Worm (Caenorhabditis elegans): ENCODE results near the gene dgn-1.

Gene dgn-1

DNA sequence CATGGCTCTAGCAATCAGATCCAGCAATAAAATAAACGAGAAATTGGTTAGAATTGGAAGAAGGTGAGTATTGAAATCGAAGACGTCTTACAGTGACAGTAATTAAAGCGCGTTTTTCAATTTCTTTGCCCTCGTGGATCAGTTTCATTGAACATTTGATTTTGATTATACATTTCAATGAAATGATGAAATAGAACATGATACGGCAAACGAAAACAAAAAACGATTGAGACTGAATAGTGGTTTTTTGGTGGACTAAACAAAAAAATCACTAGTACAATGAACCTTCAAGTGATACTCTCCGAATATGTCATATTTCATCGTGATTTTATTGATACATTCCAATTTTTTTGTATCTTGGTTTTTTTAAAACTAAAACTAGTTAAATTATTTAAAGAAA is 32.3 kb downstream of the dgn-1 start, which contains the start of gene haly-1:
haly-1 (minus strand) TSS at position 101 of the 400 bp plus-strand sequence.
- TF ChIP-seq hpl-2 (GFP tag; optimal IDR thresholded peaks at IDR 0.05) (no peak), C16A3.4 (tag; optimal IDR thresholded peaks at IDR 0.05) (no peak), nhr-85 (tag) (no peak), nhr-71 (tag; optimal IDR thresholded peaks at IDR 0.05) (no peak), grh-1 (GFP tag; IDR thresholded peaks at IDR 0.05) (no peak), C04F5.9 (tag; optimal IDR thresholded peaks at IDR 0.05) (no peak), aly-2 (tag; optimal IDR thresholded peaks at IDR 0.05) (no peak), sox-4 (tag; optimal IDR thresholded peaks at IDR 0.05) (no peak), unc-62 (GFP tag; optimal IDR thresholded peaks at IDR 0.05) (no peak), skn-1 (tag; optimal IDR thresholded peaks at IDR 0.05) (no peak), ceh-8 (GFP tag; optimal IDR thresholded peaks at IDR 0.05) (no peak)

DNA sequence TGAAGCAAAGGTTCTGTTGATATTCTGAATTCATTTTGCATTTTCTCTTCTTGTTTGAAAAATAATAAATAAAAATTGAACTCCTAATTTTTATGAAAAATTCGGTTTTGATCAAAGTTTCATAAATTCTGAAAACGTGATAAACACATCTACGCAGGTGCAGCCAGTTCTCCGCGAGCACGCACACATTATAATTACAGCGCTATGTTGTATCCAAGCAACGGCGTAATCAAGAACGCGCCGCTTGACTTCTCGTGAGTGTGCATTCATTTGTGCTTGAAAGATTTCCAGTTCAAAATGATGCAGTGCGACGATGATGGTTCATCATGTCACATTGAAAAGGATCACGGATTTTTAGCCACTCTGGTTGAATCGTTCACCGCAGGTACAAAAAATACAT is 36.9 kb downstream of the dgn-1 start, which contains the start of gene F47B10.3:
F47B10.3 (plus strand) TSS at position 301 of the 400 bp plus-strand sequence.
- TF ChIP-seq fkh-8 (tag; optimal IDR thresholded peaks at IDR 0.05), result peak; percentile 25
- no peak for TF ChIP-seq efl-1 (optimal IDR thresholded peaks at IDR 0.05)
- peak in 1 of 2 experiments; percentile 67 for TF ChIP-seq efl-1 (GFP tag; optimal IDR thresholded peaks at IDR 0.05 in 1 of 2)
- no peak for TF ChIP-seq ceh-88 (GFP tag; IDR thresholded peaks at IDR 0.05)
- no peak for TF ChIP-seq rnt-1 (tag; optimal IDR thresholded peaks at IDR 0.05)
- TF ChIP-seq ztf-11 (tag; optimal IDR thresholded peaks at IDR 0.05), result no peak
- no peak for TF ChIP-seq ceh-82 (tag; optimal IDR thresholded peaks at IDR 0.05)

DNA sequence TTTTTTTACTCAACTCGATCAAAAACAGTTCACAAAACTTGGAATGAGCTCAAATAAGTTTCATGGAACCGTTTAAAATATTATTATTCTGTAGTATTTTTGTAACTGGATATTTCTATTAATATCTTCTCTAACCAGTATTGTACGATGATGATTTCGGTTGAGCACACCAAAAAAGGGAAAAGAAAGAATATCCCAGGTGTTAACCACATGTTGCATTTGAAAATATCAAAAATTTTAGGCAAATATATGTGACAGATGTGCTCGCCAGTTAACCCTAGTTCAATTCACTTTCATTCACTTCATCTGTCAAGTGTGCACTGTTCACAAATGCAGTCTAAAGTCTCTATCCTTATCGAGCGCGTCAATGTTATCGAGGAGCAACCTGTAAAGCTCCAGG is 37.8 kb downstream of the dgn-1 start, which contains the start of gene F47B10.4:
F47B10.4 (plus strand) TSS at position 301 of the 400 bp plus-strand sequence.
- no peak for TF ChIP-seq lin-15B (tag; optimal IDR thresholded peaks at IDR 0.05)

DNA sequence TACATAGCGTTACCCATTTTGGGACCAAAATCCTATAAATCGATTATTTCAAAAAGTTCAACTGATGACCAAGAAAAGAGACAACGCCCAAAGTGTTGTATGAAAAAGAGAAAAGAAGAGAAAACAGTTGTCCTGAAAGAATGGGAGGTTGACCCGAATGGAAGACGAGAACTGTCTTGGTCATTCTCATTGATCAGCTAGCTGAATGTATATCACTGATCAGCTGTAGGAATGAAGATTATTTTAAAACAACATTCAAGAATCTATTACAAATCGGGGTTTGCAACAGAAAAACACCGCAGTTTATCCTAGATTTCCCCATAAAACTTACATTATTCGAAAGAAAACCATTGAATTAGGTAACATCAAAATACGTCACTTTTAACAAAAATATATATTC is 38.3 kb downstream of the dgn-1 start, which contains the start of gene F47B10.5:
F47B10.5 (minus strand) TSS at position 101 of the 400 bp plus-strand sequence.
- TF ChIP-seq ztf-11 (tag; optimal IDR thresholded peaks at IDR 0.05), result no peak
- peak; percentile 69 for TF ChIP-seq blmp-1 (tag; optimal IDR thresholded peaks at IDR 0.05)

DNA sequence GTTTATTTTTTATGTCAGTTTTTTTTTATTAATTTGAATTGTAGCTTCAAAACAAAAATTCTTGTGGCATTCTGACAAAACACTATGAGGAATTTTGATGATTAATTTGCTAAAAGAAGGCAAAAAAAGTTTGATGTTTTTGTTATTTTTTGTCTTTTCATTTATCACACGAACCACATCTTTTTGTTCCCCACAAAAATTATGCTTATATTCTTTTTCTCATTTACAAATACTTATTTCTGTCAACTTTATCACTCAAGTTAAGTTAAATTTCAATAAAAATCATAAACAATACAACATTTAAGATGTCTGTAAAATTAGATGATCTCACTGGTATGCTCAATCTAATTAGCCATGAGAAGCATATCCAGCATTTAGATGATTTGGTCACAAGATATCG is 40.6 kb downstream of the dgn-1 start, which contains the start of gene F47B10.6:
F47B10.6 (plus strand) TSS at position 301 of the 400 bp plus-strand sequence.
- no peak for TF ChIP-seq unc-98 (GFP tag; IDR thresholded peaks at IDR 0.05)
- no peak for TF ChIP-seq hpl-2 (GFP tag; optimal IDR thresholded peaks at IDR 0.05)
- no peak for TF ChIP-seq fkh-8 (tag; optimal IDR thresholded peaks at IDR 0.05)
- no peak for TF ChIP-seq isw-1 (GFP tag; IDR thresholded peaks at IDR 0.05)
- no peak for TF ChIP-seq nhr-12 (tag; optimal IDR thresholded peaks at IDR 0.05)
- no peak for TF ChIP-seq aly-2 (tag; optimal IDR thresholded peaks at IDR 0.05)
- TF ChIP-seq tlp-1 (tag; optimal IDR thresholded peaks at IDR 0.05), result no peak
- no peak for TF ChIP-seq sox-4 (tag; optimal IDR thresholded peaks at IDR 0.05)
- TF ChIP-seq alr-1 (tag; optimal IDR thresholded peaks at IDR 0.05; ENCODE audit: borderline replicate concordance), result no peak
- no peak for TF ChIP-seq swsn-7 (tag; optimal IDR thresholded peaks at IDR 0.05)
- TF ChIP-seq C04F5.9 (tag; optimal IDR thresholded peaks at IDR 0.05), result no peak
- TF ChIP-seq ceh-90 (tag; optimal IDR thresholded peaks at IDR 0.05), result no peak
- no peak for TF ChIP-seq efl-3 (GFP tag; optimal IDR thresholded peaks at IDR 0.05)
- no peak for TF ChIP-seq egl-13 (tag; optimal IDR thresholded peaks at IDR 0.05)
- TF ChIP-seq ceh-88 (GFP tag; IDR thresholded peaks at IDR 0.05), result no peak
- TF ChIP-seq zip-4 (GFP tag; optimal IDR thresholded peaks at IDR 0.05), result no peak
- TF ChIP-seq hlh-4 (tag; optimal IDR thresholded peaks at IDR 0.05), result no peak
- TF ChIP-seq lin-35 (GFP tag; optimal IDR thresholded peaks at IDR 0.05), result no peak
- no peak for TF ChIP-seq nhr-84 (tag; optimal IDR thresholded peaks at IDR 0.05)
- no peak for TF ChIP-seq blmp-1 (tag; optimal IDR thresholded peaks at IDR 0.05)

DNA sequence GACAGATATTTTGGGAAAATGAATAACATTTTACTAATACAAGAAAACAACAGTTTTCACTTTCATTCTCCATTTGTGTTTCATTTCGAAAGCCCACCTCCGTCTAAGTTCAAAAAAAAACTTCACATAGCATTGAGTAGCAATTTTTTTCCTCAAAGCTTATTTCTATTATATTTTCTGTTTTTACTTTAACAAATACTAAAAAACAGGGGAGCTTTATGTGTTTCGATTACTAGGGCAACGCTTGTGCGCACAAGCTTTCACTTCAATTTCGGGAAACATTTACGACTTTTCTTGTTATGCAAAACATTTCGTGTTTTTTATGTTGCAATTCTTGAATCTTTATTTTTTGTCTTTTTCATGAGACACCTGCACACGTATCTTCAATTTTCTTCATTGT is 42.9 kb downstream of the dgn-1 start, which contains the start of gene T21E8.5:
T21E8.5 (plus strand) TSS at position 301 of the 400 bp plus-strand sequence.
- TF ChIP-seq dpl-1 (GFP tag; optimal IDR thresholded peaks at IDR 0.05) (no peak), nhr-76 (tag; optimal IDR thresholded peaks at IDR 0.05) (no peak), nhr-90 (tag; optimal IDR thresholded peaks at IDR 0.05; ENCODE audit: poor library complexity) (no peak), fos-1 (tag; optimal IDR thresholded peaks at IDR 0.05) (no peak), unc-86 (tag; optimal IDR thresholded peaks at IDR 0.05) (no peak), pax-3 (tag; optimal IDR thresholded peaks at IDR 0.05) (no peak), lin-13 (GFP tag; optimal IDR thresholded peaks at IDR 0.05) (no peak), nhr-19 (GFP tag; conservative IDR thresholded peaks at IDR 0.05) (no peak), grh-1 (GFP tag; IDR thresholded peaks at IDR 0.05) (no peak), nhr-85 (tag) (no peak), snu-23 (GFP tag; optimal IDR thresholded peaks at IDR 0.05) (no peak), mab-9 (GFP tag; IDR thresholded peaks at IDR 0.05) (no peak), ces-1 (GFP tag; optimal IDR thresholded peaks at IDR 0.05) (no peak), tbx-2 (tag; optimal IDR thresholded peaks at IDR 0.05) (no peak)

All from whole organism, L1 larva.